Worm (Caenorhabditis elegans) whole organism, early embryonic: ENCODE data around the gene sams-4.

Experiments
- B0310.2 ChIP-seq: sonication (generic microtip); optimal IDR thresholded peaks from 2 replicates; lab custom pipeline; 2016; ENCODE audit warnings: mild to moderate bottlenecking, missing genetic modification characterization, missing compliant biosample characterization
- F13C5.2 ChIP-seq: sonication (generic microtip); optimal IDR thresholded peaks from 2 replicates; lab custom pipeline; 2017; ENCODE audit warnings: mild to moderate bottlenecking, missing genetic modification characterization, inconsistent platforms, missing compliant biosample characterization
- aly-1 ChIP-seq: sonication (generic microtip); optimal IDR thresholded peaks from 2 replicates; lab custom pipeline; 2016; ENCODE audit warnings: missing genetic modification characterization, missing compliant biosample characterization
- ama-1 ChIP-seq: fragments of 150-350 bp; optimal IDR thresholded peaks from 2 replicates; lab custom pipeline; 2014
- ceh-13 ChIP-seq: fragments of 200-800 bp; sonication (Bioruptor generic); optimal IDR thresholded peaks from 2 replicates; lab custom pipeline; 2018; ENCODE audit warnings: mild to moderate bottlenecking, missing genetic modification characterization, missing compliant biosample characterization
- ceh-36 ChIP-seq: sonication (generic microtip); optimal IDR thresholded peaks from 2 replicates; lab custom pipeline; 2016; ENCODE audit warnings: missing genetic modification characterization, inconsistent platforms, missing compliant biosample characterization
- ets-7 ChIP-seq: sonication (generic microtip); optimal IDR thresholded peaks from 2 replicates; lab custom pipeline; 2016; ENCODE audit warnings: missing genotype, missing genetic modification characterization, missing compliant biosample characterization
- flt-1 ChIP-seq: fragments of 200-800 bp; sonication (Bioruptor generic); IDR thresholded peaks from 2 replicates; pipeline ENCODE4 v1.3.6; 2022; ENCODE audit warnings: missing genetic modification characterization, missing compliant biosample characterization
- hmbx-1 ChIP-seq: sonication (generic microtip); optimal IDR thresholded peaks from 2 replicates; lab custom pipeline; 2016; ENCODE audit warnings: mild to moderate bottlenecking, missing genetic modification characterization, missing compliant biosample characterization
- hmg-4 ChIP-seq: fragments of 200-800 bp; sonication (Bioruptor generic); optimal IDR thresholded peaks from 2 replicates; lab custom pipeline; 2018; ENCODE audit warnings: mild to moderate bottlenecking, missing genetic modification characterization, missing compliant biosample characterization
- hnd-1 ChIP-seq: sonication (generic microtip); optimal IDR thresholded peaks from 2 replicates; lab custom pipeline; 2016; ENCODE audit warnings: missing genetic modification characterization, missing compliant biosample characterization
- pes-1 ChIP-seq: fragments of 200-800 bp; sonication (Bioruptor generic); IDR thresholded peaks from 2 replicates; pipeline ENCODE4 v1.3.6; 2022; ENCODE audit warnings: missing genetic modification reagents, missing genetic modification characterization, missing compliant biosample characterization
- scrt-1 ChIP-seq: fragments of 200-800 bp; sonication (Bioruptor generic); IDR thresholded peaks from 2 replicates; pipeline ENCODE4 v1.3.6; 2022; ENCODE audit warnings: missing genetic modification characterization, missing compliant biosample characterization
- sea-1 ChIP-seq: fragments of 200-800 bp; sonication (Bioruptor generic); conservative IDR thresholded peaks from 2 replicates; pipeline ENCODE4 v1.3.6; 2022; ENCODE audit warnings: missing genetic modification characterization, missing compliant biosample characterization
- tbx-11 ChIP-seq: fragments of 200-800 bp; sonication (Bioruptor generic); IDR thresholded peaks from 2 replicates; pipeline ENCODE4 v1.3.6; 2022; ENCODE audit warnings: missing genetic modification characterization, missing compliant biosample characterization
- tbx-37 ChIP-seq: fragments of 200-800 bp; sonication (Bioruptor generic); conservative IDR thresholded peaks from 2 replicates; pipeline ENCODE4 v1.3.6; 2022; ENCODE audit warnings: missing genetic modification reagents, missing genetic modification characterization, missing compliant biosample characterization
- tra-4 ChIP-seq: sonication (generic microtip); optimal IDR thresholded peaks from 2 replicates; lab custom pipeline; 2017; ENCODE audit warnings: missing genetic modification characterization, missing compliant biosample characterization

Gene sams-4

ce11 chrIV:5824493-5824892 lies 21.7 kb downstream of the sams-4 start, which contains the start of gene egal-1:
TSS of gene egal-1 (plus strand) at chrIV:5824793.
- TF ChIP-seq hnd-1, result no peak

DNA sequence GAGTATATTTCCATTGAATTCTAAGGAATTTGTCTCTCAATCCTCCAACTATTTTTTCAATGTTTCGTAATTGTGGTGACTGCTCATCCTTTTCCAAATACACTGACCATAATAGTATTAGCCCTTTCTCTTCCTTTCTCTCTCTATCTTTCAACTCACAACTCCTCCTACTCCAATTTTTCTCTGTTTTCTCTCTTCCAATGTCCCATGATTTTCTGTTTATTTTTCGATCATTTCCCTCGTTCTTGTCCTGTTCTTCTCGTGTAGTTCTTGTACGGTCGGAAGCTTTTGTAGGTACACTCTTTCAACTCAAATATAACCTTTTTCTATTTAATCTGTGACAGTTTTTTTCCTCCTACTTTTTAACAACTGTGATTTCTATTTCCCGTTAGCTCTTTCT lies 24.2 kb downstream of the sams-4 start:
- TF ChIP-seq tbx-11 (GFP tag; lab: Robert Waterston, UW), result no peak
- TF ChIP-seq pes-1, result no peak
- TF ChIP-seq F13C5.2 (tag; lab: Kevin White, UChicago), result no peak
- TF ChIP-seq hmg-4 (GFP tag; lab: Kevin White, UChicago), result no peak
- no peak for TF ChIP-seq hnd-1
- no peak for TF ChIP-seq sea-1
- no peak for TF ChIP-seq flt-1 (GFP tag; lab: Robert Waterston, UW)
- TF ChIP-seq tra-4 (tag; lab: Kevin White, UChicago), result no peak
- no peak for TF ChIP-seq ets-7 (tag; lab: Kevin White, UChicago)
- no peak for TF ChIP-seq hmbx-1 (tag; lab: Kevin White, UChicago)
- no peak for TF ChIP-seq ceh-13 (GFP tag; lab: Kevin White, UChicago)
- TF ChIP-seq scrt-1 (GFP tag; lab: Robert Waterston, UW), result no peak
- TF ChIP-seq ceh-36, result no peak
- TF ChIP-seq aly-1 (tag; lab: Kevin White, UChicago), result no peak
- TF ChIP-seq B0310.2 (tag; lab: Kevin White, UChicago), result no peak
- no peak for TF ChIP-seq ama-1 (lab: Kevin White, UChicago)
- no peak for TF ChIP-seq tbx-37 (GFP tag; lab: Robert Waterston, UW)

- TF ChIP-seq F13C5.2 (tag; lab: Kevin White, UChicago) (no peak), hnd-1 (no peak), ets-7 (tag; lab: Kevin White, UChicago) (no peak), hmg-4 (GFP tag; lab: Kevin White, UChicago) (no peak), ama-1 (lab: Kevin White, UChicago) (no peak), aly-1 (tag; lab: Kevin White, UChicago) (no peak), tbx-11 (GFP tag; lab: Robert Waterston, UW) (no peak), flt-1 (GFP tag; lab: Robert Waterston, UW) (no peak), sea-1 (no peak), scrt-1 (GFP tag; lab: Robert Waterston, UW) (no peak), tra-4 (tag; lab: Kevin White, UChicago) (no peak), tbx-37 (GFP tag; lab: Robert Waterston, UW) (no peak), B0310.2 (tag; lab: Kevin White, UChicago) (no peak), ceh-36 (no peak), hmbx-1 (tag; lab: Kevin White, UChicago) (no peak), ceh-13 (GFP tag; lab: Kevin White, UChicago) (no peak), pes-1 (no peak)
Observed at ce11 chrIV:5820953-5821352, 25.2 kb downstream of the sams-4 start.

DNA sequence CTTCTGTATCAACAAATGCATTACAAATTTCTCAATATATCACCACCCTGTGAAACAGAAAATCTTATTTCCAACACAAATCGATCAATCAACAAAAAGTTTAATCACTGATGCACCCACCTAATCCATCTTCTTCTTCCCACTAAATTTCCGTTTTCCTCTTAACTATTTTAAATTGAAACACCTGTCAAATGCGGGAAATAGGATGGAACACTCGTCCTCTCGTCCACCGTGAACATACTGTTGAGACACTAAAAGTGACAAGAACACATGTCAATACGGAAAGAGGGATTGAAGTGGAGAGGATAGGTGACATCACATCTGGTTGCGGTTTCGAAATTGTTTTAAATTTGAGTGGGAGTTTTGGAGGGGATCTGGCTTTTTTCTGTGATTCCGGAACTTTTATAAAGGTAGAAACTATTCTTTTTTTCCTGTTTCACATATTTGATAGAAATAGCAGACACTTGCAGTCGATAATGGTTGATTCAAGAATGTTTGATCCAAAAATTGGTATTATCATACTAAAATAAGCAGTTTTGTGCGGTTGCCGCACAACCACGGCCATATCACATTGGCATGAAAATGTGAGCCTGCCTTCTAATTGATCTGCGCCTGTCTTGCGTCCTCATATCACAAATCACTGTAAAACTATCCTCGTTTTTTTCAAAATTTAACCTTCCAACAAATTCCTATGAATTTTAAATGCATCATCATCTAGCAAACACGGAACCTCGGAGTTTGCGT lies 25.9 kb downstream of the sams-4 start:
- TF ChIP-seq tra-4 (tag; lab: Kevin White, UChicago), result no peak
- TF ChIP-seq F13C5.2 (tag; lab: Kevin White, UChicago), result no peak
- TF ChIP-seq pes-1, result no peak
- TF ChIP-seq ceh-36, result no peak
- no peak for TF ChIP-seq tbx-37 (GFP tag; lab: Robert Waterston, UW)
- no peak for TF ChIP-seq ama-1 (lab: Kevin White, UChicago)
- TF ChIP-seq flt-1 (GFP tag; lab: Robert Waterston, UW), result no peak
- TF ChIP-seq ceh-13 (GFP tag; lab: Kevin White, UChicago), result no peak
- no peak for TF ChIP-seq ets-7 (tag; lab: Kevin White, UChicago)
- TF ChIP-seq sea-1, result no peak
- no peak for TF ChIP-seq aly-1 (tag; lab: Kevin White, UChicago)

- TF ChIP-seq tra-4 (tag; lab: Kevin White, UChicago), result no peak
- no peak for TF ChIP-seq aly-1 (tag; lab: Kevin White, UChicago)
- TF ChIP-seq pes-1, result no peak
- no peak for TF ChIP-seq ets-7 (tag; lab: Kevin White, UChicago)
- TF ChIP-seq tbx-37 (GFP tag; lab: Robert Waterston, UW), result no peak
- TF ChIP-seq sea-1, result no peak
- no peak for TF ChIP-seq ceh-13 (GFP tag; lab: Kevin White, UChicago)
- TF ChIP-seq ama-1 (lab: Kevin White, UChicago), result no peak
- no peak for TF ChIP-seq F13C5.2 (tag; lab: Kevin White, UChicago)
- TF ChIP-seq flt-1 (GFP tag; lab: Robert Waterston, UW), result no peak
- no peak for TF ChIP-seq hmg-4 (GFP tag; lab: Kevin White, UChicago)
- TF ChIP-seq ceh-36, result no peak
Observed at ce11 chrIV:5817459-5817858, 28.7 kb downstream of the sams-4 start.

DNA sequence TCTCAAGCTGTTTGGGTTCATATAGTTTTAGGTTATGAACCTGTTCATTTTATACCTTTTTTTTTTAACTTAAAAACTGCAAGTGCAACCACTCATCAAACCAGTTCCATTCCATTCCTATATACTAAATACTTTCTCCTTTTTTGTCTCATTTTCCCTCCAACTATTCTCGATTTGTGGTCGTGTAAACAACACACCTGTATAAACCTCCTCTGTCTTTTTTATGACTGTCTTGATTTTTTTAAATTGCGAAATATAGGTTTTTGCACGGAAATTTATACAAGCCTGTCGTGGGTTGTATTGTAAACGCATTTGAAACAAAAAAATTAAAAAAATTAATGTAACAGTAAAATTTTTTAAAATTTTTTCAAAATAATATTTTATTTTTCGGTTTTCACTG lies 29.7 kb downstream of the sams-4 start:
- TF ChIP-seq aly-1 (tag; lab: Kevin White, UChicago) (no peak), hmg-4 (GFP tag; lab: Kevin White, UChicago) (no peak), ceh-13 (GFP tag; lab: Kevin White, UChicago) (no peak), sea-1 (no peak), B0310.2 (tag; lab: Kevin White, UChicago) (no peak), tbx-11 (GFP tag; lab: Robert Waterston, UW) (no peak), hmbx-1 (tag; lab: Kevin White, UChicago) (no peak), ets-7 (tag; lab: Kevin White, UChicago) (no peak), hnd-1 (no peak), scrt-1 (GFP tag; lab: Robert Waterston, UW) (no peak)

DNA sequence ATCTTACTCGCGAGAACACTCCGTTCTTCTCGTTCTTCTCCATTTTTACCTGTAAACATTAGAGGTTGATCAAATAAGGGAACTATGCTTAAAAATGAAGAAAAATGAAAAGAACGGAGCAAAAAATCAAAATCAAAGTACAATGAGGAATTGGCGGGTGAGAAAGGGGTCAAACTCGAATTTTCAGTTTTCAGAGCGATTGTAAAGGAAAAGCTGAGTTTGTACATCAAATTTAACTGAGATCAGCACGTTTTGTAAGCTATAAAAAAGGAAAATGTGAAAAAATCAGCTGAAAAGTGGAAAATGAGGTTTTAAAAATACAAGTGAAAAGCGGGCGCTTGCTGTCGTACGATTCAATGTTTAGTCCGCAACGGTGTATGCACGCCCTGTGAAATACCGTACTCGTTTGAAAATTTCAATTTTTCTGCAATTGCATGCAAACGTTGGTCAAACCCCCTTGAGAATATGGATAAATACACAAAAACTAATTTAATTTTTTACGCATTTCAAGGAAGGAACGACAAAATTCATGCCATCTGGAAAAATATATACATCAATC lies 32.0 kb downstream of the sams-4 start, which contains the start of gene oops-1:
Gene oops-1 (minus strand): TSS at position 51 of the 559 bp plus-strand sequence.
- TF ChIP-seq F13C5.2 (tag; lab: Kevin White, UChicago) (no peak), sea-1 (no peak), hmbx-1 (tag; lab: Kevin White, UChicago) (no peak), scrt-1 (GFP tag; lab: Robert Waterston, UW) (no peak), tbx-37 (GFP tag; lab: Robert Waterston, UW) (no peak), hmg-4 (GFP tag; lab: Kevin White, UChicago) (no peak), ets-7 (tag; lab: Kevin White, UChicago) (no peak), hnd-1 (no peak), tbx-11 (GFP tag; lab: Robert Waterston, UW) (no peak), flt-1 (GFP tag; lab: Robert Waterston, UW) (no peak), aly-1 (tag; lab: Kevin White, UChicago) (no peak), B0310.2 (tag; lab: Kevin White, UChicago) (no peak), pes-1 (no peak), tra-4 (tag; lab: Kevin White, UChicago) (no peak), ceh-36 (no peak), ama-1 (lab: Kevin White, UChicago) (no peak), ceh-13 (GFP tag; lab: Kevin White, UChicago) (no peak)
